Worm (Caenorhabditis elegans) whole organism, L1 larva: ENCODE results near the gene bus-8B.
A peak's percentile ranks its signal among the peaks of the same experiment; 100 is the strongest.

Experiments
- C16A3.4 ChIP-seq: fragments of 150-350 bp; optimal IDR thresholded peaks from 2 replicates; lab custom pipeline; 2014; ENCODE audit warnings: missing biosample characterization, missing genetic modification characterization
- alr-1 ChIP-seq: fragments of 200-800 bp; sonication (Bioruptor generic); optimal IDR thresholded peaks from 2 replicates; lab custom pipeline; 2018; ENCODE audit warnings: borderline replicate concordance, mild to moderate bottlenecking, missing genetic modification characterization, missing compliant biosample characterization
- ama-1 ChIP-seq: fragments of 150-350 bp; optimal IDR thresholded peaks from 2 replicates; lab custom pipeline; 2014
- blmp-1 ChIP-seq: fragments of 150-350 bp; optimal IDR thresholded peaks from 2 replicates; lab custom pipeline; 2014; ENCODE audit warnings: missing biosample characterization, missing genetic modification characterization
- ceh-90 ChIP-seq: sonication (generic microtip); optimal IDR thresholded peaks from 2 replicates; lab custom pipeline; 2016; ENCODE audit warnings: missing genetic modification characterization, missing compliant biosample characterization
- dsc-1 ChIP-seq: sonication (generic microtip); optimal IDR thresholded peaks from 2 replicates; lab custom pipeline; 2016; ENCODE audit warnings: mild to moderate bottlenecking, missing genetic modification characterization, missing compliant biosample characterization
- efl-1 ChIP-seq, 4 experiments: fragments of 150-350 bp; optimal IDR thresholded peaks in 3 of 4; peaks in 1 of 4; 1 replicate in 1 of 4; 2 replicates in 3 of 4; lab custom pipeline; 2014; ENCODE audit warnings: missing biosample characterization in 2 of 4, missing genetic modification characterization in 2 of 4, missing genetic modification reagents in 2 of 4
- efl-3 ChIP-seq: fragments of 200-800 bp; sonication (Bioruptor generic); optimal IDR thresholded peaks from 2 replicates; lab custom pipeline; 2018; ENCODE audit warnings: mild to moderate bottlenecking, missing genetic modification characterization, missing compliant biosample characterization
- egl-13 ChIP-seq: sonication (generic microtip); optimal IDR thresholded peaks from 2 replicates; lab custom pipeline; 2016; ENCODE audit warnings: missing genotype, missing genetic modification reagents, missing genetic modification characterization, missing compliant biosample characterization
- egl-27 ChIP-seq, 2 experiments: fragments of 150-350 bp in 1 of 2; sonication (generic microtip); optimal IDR thresholded peaks; 3 replicates each; lab custom pipeline; 2017 to 2018; ENCODE audit warnings: missing biosample characterization in 2 of 2, missing genetic modification characterization in 2 of 2, missing genetic modification reagents in 2 of 2
- elt-3 ChIP-seq, 6 experiments: fragments of 150-350 bp in 1 of 6; sonication (generic microtip); optimal IDR thresholded peaks; 2 replicates each; lab custom pipeline; 2017 to 2018; ENCODE audit warnings: missing biosample characterization in 6 of 6, missing genetic modification characterization in 6 of 6, inconsistent platforms in 1 of 6
- fkh-10 ChIP-seq: sonication (generic microtip); optimal IDR thresholded peaks from 2 replicates; lab custom pipeline; 2017; ENCODE audit warnings: missing biosample characterization, missing genetic modification reagents, missing genetic modification characterization
- fkh-4 ChIP-seq: sonication (generic microtip); optimal IDR thresholded peaks from 2 replicates; lab custom pipeline; 2016; ENCODE audit warnings: missing compliant biosample characterization, missing genetic modification characterization, borderline replicate concordance
- hlh-4 ChIP-seq: sonication (generic microtip); optimal IDR thresholded peaks from 2 replicates; lab custom pipeline; 2016; ENCODE audit warnings: mild to moderate bottlenecking, missing genetic modification characterization, missing compliant biosample characterization
- hpl-2 ChIP-seq: fragments of 150-350 bp; optimal IDR thresholded peaks from 2 replicates; lab custom pipeline; 2014; ENCODE audit warnings: missing biosample characterization, missing genetic modification reagents, missing genetic modification characterization
- isw-1 ChIP-seq: fragments of 200-800 bp; sonication (Bioruptor generic); IDR thresholded peaks from 2 replicates; pipeline ENCODE4 v1.3.6; 2022; ENCODE audit warnings: missing genetic modification characterization, missing compliant biosample characterization
- lin-14 ChIP-seq: fragments of 200-800 bp; sonication (Bioruptor generic); optimal IDR thresholded peaks from 2 replicates; lab custom pipeline; 2018; ENCODE audit warnings: mild to moderate bottlenecking, missing genetic modification characterization, moderate library complexity, missing compliant biosample characterization
- lin-15B ChIP-seq: fragments of 150-350 bp; sonication (generic microtip); optimal IDR thresholded peaks from 3 replicates; lab custom pipeline; 2014; ENCODE audit warnings: missing biosample characterization, missing genetic modification characterization
- lin-35 ChIP-seq, 2 experiments: fragments of 150-350 bp; optimal IDR thresholded peaks; 2 replicates each; lab custom pipeline; 2014; ENCODE audit warnings: missing biosample characterization in 2 of 2, missing genetic modification characterization in 2 of 2, missing genetic modification reagents in 2 of 2
- lsy-2 ChIP-seq, 2 experiments: fragments of 150-350 bp; optimal IDR thresholded peaks; 2 replicates each; lab custom pipeline; 2014; ENCODE audit warnings: missing biosample characterization in 2 of 2, missing genetic modification characterization in 2 of 2
- mab-9 ChIP-seq: fragments of 200-800 bp; sonication (Bioruptor generic); IDR thresholded peaks from 2 replicates; pipeline ENCODE4 v1.3.6; 2022; ENCODE audit warnings: missing genetic modification reagents, missing genetic modification characterization, missing compliant biosample characterization
- mdl-1 ChIP-seq, 2 experiments: fragments of 150-350 bp; optimal IDR thresholded peaks; 2 replicates each; lab custom pipeline; 2014 to 2017; ENCODE audit warnings: missing biosample characterization in 2 of 2, missing genetic modification characterization in 2 of 2, inconsistent platforms in 1 of 2
- mef-2 ChIP-seq: fragments of 150-350 bp; optimal IDR thresholded peaks from 2 replicates; lab custom pipeline; 2014; ENCODE audit warnings: missing biosample characterization, missing genetic modification characterization
- nhr-11 ChIP-seq: fragments of 150-350 bp; optimal IDR thresholded peaks from 2 replicates; lab custom pipeline; 2014; ENCODE audit warnings: missing biosample characterization, missing genetic modification characterization
- nhr-12 ChIP-seq: sonication (generic microtip); optimal IDR thresholded peaks from 2 replicates; lab custom pipeline; 2017; ENCODE audit warnings: missing biosample characterization, missing genetic modification characterization
- nhr-237 ChIP-seq: fragments of 150-350 bp; optimal IDR thresholded peaks from 2 replicates; lab custom pipeline; 2014; ENCODE audit warnings: missing biosample characterization, missing genetic modification characterization
- nhr-47 ChIP-seq: sonication (generic microtip); optimal IDR thresholded peaks from 2 replicates; lab custom pipeline; 2016; ENCODE audit warnings: mild to moderate bottlenecking, missing genetic modification characterization, moderate library complexity, missing compliant biosample characterization
- nhr-71 ChIP-seq: sonication (generic microtip); optimal IDR thresholded peaks from 2 replicates; lab custom pipeline; 2016; ENCODE audit warnings: mild to moderate bottlenecking, missing genetic modification characterization, moderate library complexity, missing compliant biosample characterization
- nhr-77 ChIP-seq: fragments of 150-350 bp; optimal IDR thresholded peaks from 2 replicates; lab custom pipeline; 2014; ENCODE audit warnings: missing biosample characterization, missing genetic modification characterization
- nhr-85 ChIP-seq: sonication (generic microtip); peaks from one replicate; lab custom pipeline; 2016; ENCODE audit warnings: missing genetic modification characterization, inconsistent platforms, missing compliant biosample characterization
- nhr-90 ChIP-seq: sonication (generic microtip); optimal IDR thresholded peaks from 2 replicates; lab custom pipeline; 2016; ENCODE audit warnings: mild to moderate bottlenecking, missing genetic modification characterization, missing compliant biosample characterization; ENCODE audit not compliant: poor library complexity
- rnt-1 ChIP-seq: sonication (generic microtip); optimal IDR thresholded peaks from 2 replicates; lab custom pipeline; 2016; ENCODE audit warnings: mild to moderate bottlenecking, missing genetic modification characterization, moderate library complexity, missing compliant biosample characterization
- skn-1 ChIP-seq: fragments of 150-350 bp; optimal IDR thresholded peaks from 2 replicates; lab custom pipeline; 2014; ENCODE audit warnings: missing biosample characterization, missing genetic modification characterization
- sox-4 ChIP-seq: sonication (generic microtip); optimal IDR thresholded peaks from 2 replicates; lab custom pipeline; 2016; ENCODE audit warnings: missing genetic modification characterization, missing compliant biosample characterization
- swsn-7 ChIP-seq: sonication (generic microtip); optimal IDR thresholded peaks from 2 replicates; lab custom pipeline; 2016; ENCODE audit warnings: missing genetic modification characterization, missing compliant biosample characterization
- tbx-2 ChIP-seq: sonication (generic microtip); optimal IDR thresholded peaks from 2 replicates; lab custom pipeline; 2016; ENCODE audit warnings: missing genetic modification characterization, missing compliant biosample characterization
- unc-30 ChIP-seq: sonication (generic microtip); optimal IDR thresholded peaks from 2 replicates; lab custom pipeline; 2017; ENCODE audit warnings: missing biosample characterization, missing genetic modification characterization
- ztf-11 ChIP-seq, 2 experiments: sonication (generic microtip); optimal IDR thresholded peaks; 2 replicates each; lab custom pipeline; 2016 to 2017; ENCODE audit warnings: missing genetic modification characterization in 2 of 2, missing biosample characterization in 1 of 2, missing compliant biosample characterization in 1 of 2

The bus-8B gene

DNA sequence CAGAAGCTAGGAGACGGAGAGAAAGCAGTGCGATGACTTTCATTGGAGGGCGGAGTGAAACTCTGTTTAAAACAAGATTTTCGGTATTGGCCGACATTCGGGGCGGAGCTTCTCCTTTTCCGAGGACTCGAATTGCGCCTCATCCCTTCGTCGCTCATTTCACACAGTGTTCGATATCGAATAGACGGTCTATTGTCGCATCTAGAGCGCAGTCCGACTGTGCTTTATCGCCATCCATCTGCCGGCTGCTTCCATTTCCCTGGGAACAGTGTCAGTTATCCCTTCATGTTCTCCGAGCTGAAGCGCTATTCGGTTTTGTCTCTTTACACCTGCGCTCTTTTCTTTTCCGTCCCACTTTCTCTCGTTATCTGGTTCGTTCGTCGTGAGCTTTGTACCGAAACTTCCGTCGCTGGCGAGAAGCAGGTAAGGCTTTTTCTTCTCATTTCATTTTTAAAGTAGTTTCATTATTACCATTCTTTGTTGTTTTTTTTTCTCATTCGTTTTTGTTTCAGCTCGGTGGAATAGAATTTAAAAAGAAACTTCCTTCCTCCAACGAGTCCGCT is at the start of gene bus-8B, which contains the start of gene bus-8A:
TSS of gene bus-8B (plus strand) at position 513 of the 563 bp plus-strand sequence.
TSS of gene bus-8A (plus strand) at position 96 of the 563 bp plus-strand sequence.
- TF ChIP-seq unc-30 (tag; lab: Kevin White, UChicago) (no peak), blmp-1 (tag; lab: Kevin White, UChicago) (peak; percentile 4)

- TF ChIP-seq efl-1 (optimal IDR thresholded peaks at IDR 0.05; lab: Kevin White, UChicago) (no peak), efl-1 (GFP tag; optimal IDR thresholded peaks at IDR 0.05 in 1 of 2; lab: Kevin White, UChicago) (peak in 1 of 2 experiments; percentile 34), lin-15B (no peak)
These were observed 48.3 kb upstream of the bus-8B start, which contains the start of gene itm-2 for ce11 chrX:5444863-5445262. Gene itm-2, plus strand, starts transcription at chrX:5445163.

- TF ChIP-seq nhr-47 (tag; lab: Kevin White, UChicago) (no peak), blmp-1 (tag; lab: Kevin White, UChicago) (no peak), nhr-11 (tag; lab: Kevin White, UChicago) (no peak), rnt-1 (tag; lab: Kevin White, UChicago) (no peak)
These were observed 45.8 kb upstream of the bus-8B start for ce11 chrX:5447381-5447780.

DNA sequence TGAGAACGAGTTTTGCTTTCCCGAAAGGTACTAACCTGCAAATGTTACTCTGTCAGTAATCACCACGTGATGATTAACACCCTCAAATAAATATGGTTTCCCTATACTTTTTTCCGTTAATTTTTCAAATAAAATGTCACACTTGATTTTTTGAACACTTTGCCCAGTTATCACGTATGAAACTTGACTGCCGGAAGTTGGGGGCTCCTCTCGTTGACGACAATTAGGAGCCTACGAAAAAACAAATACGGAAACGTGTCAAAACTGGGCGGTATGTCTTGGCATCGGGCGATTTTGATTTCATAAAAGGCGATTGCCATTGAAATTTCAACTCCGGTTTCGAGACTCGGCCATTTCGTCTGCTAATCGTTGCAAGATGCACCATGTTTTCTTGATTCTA is 45.2 kb upstream of the bus-8B start, which contains the start of gene C25F6.8:
TSS of gene C25F6.8 (plus strand) at position 301 of the 400 bp plus-strand sequence.
- TF ChIP-seq tbx-2 (tag; lab: Kevin White, UChicago) = no peak
- TF ChIP-seq ztf-11 (tag; optimal IDR thresholded peaks at IDR 0.05; lab: Kevin White, UChicago) = no peak
- TF ChIP-seq hpl-2 (GFP tag; lab: Kevin White, UChicago) = no peak
- no peak for TF ChIP-seq ceh-90 (tag; lab: Kevin White, UChicago)

DNA sequence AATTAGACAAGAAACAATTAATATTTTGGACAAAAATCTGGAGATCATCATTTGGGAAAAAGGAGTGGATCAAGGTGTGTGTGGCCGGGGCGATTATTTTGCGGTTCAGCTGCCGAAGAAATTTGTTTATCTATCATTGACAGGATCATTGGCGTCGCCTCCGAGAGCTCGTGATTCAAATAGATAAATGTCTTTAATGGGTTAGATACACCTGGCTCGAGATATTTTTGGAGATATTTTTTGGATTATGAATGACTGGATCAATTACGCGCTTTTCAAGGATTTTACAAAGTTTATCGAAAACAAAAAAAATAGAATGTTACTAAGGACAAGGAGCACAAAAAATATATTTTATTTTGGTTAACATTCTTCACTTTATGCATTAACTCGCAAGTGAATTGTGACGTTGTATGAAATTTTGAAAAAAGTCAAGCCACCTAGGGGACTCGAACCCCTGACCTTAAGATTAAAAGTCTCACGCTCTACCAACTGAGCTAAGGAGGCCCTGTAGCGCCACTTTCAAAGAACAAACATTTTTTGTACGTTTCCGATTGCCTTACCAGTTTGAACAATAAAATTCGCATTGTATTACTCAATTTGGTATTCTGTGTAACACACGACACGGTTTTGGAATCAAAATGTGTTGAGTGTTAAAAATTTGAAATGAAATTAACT is 42.2 kb upstream of the bus-8B start, which contains the start of gene C25F6.6:
TSS of gene C25F6.6 (minus strand) at position 51 of the 675 bp plus-strand sequence.
- TF ChIP-seq swsn-7 = no peak
- peak; percentile 14 for TF ChIP-seq nhr-77 (tag; lab: Kevin White, UChicago)
- TF ChIP-seq egl-27 (tag; optimal IDR thresholded peaks at IDR 0.05; lab: Kevin White, UChicago) = no peak
- TF ChIP-seq mdl-1 (tag; optimal IDR thresholded peaks at IDR 0.05; lab: Kevin White, UChicago) = peak in 1 of 2 experiments; percentile 17
- TF ChIP-seq C16A3.4 (tag; lab: Kevin White, UChicago) = peak; percentile 40
- peak; percentile 43 for TF ChIP-seq nhr-90 (tag; lab: Kevin White, UChicago)
- TF ChIP-seq nhr-85 (tag; lab: Kevin White, UChicago) = peak; percentile 34
- TF ChIP-seq lin-35 (GFP tag; optimal IDR thresholded peaks at IDR 0.05; lab: Kevin White, UChicago) = peak in 1 of 2 experiments; percentile 10
- peak; percentile 4 for TF ChIP-seq blmp-1 (tag; lab: Kevin White, UChicago)
- no peak for TF ChIP-seq hlh-4 (tag; lab: Kevin White, UChicago)
- no peak for TF ChIP-seq nhr-12 (tag; lab: Kevin White, UChicago)
- TF ChIP-seq, all 84 proteins: peak for 7

DNA sequence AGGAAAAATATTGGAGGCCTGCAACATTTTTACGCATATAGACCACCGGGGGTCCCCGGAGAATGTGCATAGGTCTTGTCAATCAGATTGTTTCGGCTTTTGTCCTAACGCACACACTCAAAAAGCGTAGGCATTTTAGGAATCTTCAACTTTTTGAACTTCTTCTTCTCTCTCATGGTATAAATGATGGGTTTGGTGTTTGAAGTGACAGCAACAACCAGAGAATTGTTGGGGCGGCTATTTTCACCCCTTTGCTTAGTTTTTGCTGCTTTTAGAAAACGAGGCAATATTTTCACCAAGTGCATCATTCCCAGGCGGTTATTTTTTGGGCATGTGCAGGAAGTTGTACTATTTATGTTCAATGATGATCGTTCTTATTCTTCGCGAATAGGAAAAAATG is 41.4 kb upstream of the bus-8B start:
- no peak for TF ChIP-seq ama-1 (lab: Kevin White, UChicago)
- TF ChIP-seq lin-14 (GFP tag; lab: Kevin White, UChicago) = peak; percentile 23
- TF ChIP-seq dsc-1 (tag; lab: Kevin White, UChicago) = no peak
- TF ChIP-seq nhr-77 (tag; lab: Kevin White, UChicago) = no peak
- TF ChIP-seq fkh-10 (GFP tag; lab: Kevin White, UChicago) = no peak
- no peak for TF ChIP-seq isw-1 (GFP tag; lab: Robert Waterston, UW)

ce11 chrX:5455107-5455506 is 38.0 kb upstream of the bus-8B start:
- TF ChIP-seq elt-3 (tag; optimal IDR thresholded peaks at IDR 0.05; lab: Kevin White, UChicago) (no peak), egl-13 (tag; lab: Kevin White, UChicago) (no peak), C16A3.4 (tag; lab: Kevin White, UChicago) (no peak), skn-1 (tag; lab: Kevin White, UChicago) (no peak), sox-4 (no peak), alr-1 (tag; lab: Kevin White, UChicago) (no peak), nhr-71 (tag; lab: Kevin White, UChicago) (no peak), nhr-11 (tag; lab: Kevin White, UChicago) (no peak), lin-35 (GFP tag; optimal IDR thresholded peaks at IDR 0.05; lab: Kevin White, UChicago) (no peak), nhr-237 (tag; lab: Kevin White, UChicago) (no peak), efl-3 (no peak), mdl-1 (tag; optimal IDR thresholded peaks at IDR 0.05; lab: Kevin White, UChicago) (no peak), lsy-2 (tag; optimal IDR thresholded peaks at IDR 0.05; lab: Kevin White, UChicago) (no peak), mab-9 (no peak), mef-2 (tag; lab: Kevin White, UChicago) (no peak), fkh-4 (tag; lab: Kevin White, UChicago) (no peak)
